Worm (Caenorhabditis elegans): ENCODE results near the gene B0416.11.

The B0416.11 gene

DNA sequence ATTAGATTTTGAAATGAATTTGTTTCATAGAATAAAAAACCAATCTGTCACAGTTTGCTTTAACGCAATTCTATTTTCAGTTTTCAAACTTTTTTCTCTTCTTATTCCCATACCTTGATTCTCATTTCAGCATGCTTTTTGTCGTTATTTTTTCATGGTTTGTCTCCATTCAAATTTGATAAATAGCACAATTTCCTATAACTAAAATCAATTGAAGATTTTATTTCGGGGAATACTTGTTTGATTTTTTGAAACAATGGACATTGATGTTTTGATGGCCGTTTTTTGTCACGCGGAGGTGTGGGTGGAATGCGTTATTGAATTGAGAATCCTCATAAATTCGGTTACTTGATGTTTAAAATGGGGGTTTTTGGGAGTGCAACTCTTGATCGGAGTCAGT is at the start of gene B0416.11:
Gene B0416.11 (minus strand): TSS at position 101 of the 400 bp plus-strand sequence.
- TF ChIP-seq unc-62 (GFP tag; optimal IDR thresholded peaks at IDR 0.05) = no peak

DNA sequence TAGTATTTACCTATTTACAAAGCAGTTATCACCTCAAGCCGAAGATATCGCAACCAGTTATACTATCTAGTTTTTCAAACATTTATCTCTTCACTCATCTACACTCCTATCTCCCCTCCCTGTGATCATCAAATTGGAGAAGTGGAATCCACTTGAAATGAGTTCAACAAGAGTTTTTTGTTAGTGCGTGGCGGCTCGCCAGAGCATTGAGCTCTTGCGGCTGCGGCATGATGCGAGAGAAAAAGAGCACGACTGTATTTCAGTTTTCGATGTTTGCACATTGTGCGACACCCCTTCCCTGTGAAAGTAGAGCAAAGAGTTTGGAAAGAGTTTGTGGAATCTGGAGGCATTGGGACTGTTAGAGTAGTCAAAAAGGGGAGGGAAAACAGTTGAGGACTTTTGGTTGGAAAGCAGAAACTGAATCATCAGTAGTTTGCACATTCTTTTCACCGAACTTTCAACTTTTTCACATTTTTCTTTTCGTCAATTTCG is 47.8 kb upstream of the B0416.11 start, which contains the start of gene T20B5.2:
Gene T20B5.2 (plus strand): TSS at position 442 of the 492 bp plus-strand sequence.
- no peak for TF ChIP-seq unc-62 (GFP tag; optimal IDR thresholded peaks at IDR 0.05)

DNA sequence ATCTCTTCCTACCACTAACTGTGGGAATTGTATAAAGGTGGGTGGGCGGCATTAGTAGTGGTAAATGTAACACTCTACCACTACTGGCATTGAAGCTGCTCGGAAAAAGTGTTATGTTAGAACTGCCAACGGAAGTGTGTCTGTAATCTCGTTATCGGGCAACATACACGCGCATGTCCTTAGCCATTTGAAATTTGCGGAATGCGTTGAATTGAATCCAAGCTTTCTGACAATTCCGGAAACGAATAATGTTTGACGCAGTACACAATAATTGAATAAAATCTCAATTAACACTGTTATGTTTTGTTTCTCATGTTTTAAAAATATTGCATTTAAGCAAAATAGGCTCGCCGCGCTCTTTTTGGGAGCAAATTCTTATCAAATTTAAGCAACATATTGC is 42.0 kb upstream of the B0416.11 start:
- TF ChIP-seq unc-62 (GFP tag; optimal IDR thresholded peaks at IDR 0.05) = no peak

DNA sequence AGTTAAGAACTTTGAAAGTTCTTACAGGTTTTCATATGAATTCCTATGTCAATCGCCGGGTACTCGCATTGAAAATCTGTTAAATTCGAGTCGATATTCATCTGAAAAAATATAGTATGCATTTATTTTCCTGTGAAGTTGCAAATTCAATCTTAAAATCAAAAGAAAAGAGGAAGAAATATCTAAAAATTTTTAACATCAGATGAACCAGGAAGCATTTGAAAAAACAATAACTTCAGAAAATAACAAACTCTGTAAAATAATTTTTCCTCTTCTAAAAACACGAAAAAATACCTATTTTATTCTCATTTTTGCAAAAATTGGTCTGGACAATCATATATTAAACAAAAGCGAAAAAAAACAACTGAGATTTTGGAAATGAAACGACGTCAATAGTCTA is 36.2 kb upstream of the B0416.11 start, which contains the start of gene npr-7:
Gene npr-7 (minus strand): TSS at position 101 of the 400 bp plus-strand sequence.
- TF ChIP-seq unc-62 (GFP tag; optimal IDR thresholded peaks at IDR 0.05) = no peak

DNA sequence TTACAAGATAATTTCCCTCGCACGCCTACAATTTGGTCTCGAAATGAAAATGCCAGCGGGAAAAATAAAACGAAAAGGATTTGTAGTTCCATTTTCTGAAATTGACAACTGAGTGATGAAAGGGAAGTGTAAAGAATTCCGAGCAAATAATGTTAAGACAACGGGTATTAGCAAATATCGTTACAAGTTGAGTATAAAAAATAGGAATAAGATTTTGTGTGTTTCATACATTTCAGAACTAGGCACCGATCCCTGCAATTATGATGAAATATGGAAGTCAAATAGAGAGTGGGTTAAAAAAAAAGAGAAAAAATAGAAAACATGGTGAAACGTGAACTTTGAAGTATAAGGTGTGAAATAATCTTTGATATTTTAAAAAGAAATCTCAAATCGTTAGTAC is 31.5 kb upstream of the B0416.11 start, which contains the start of gene ttr-38:
Gene ttr-38 (minus strand): TSS at position 101 of the 400 bp plus-strand sequence.
- TF ChIP-seq unc-62 (GFP tag; optimal IDR thresholded peaks at IDR 0.05) = no peak

DNA sequence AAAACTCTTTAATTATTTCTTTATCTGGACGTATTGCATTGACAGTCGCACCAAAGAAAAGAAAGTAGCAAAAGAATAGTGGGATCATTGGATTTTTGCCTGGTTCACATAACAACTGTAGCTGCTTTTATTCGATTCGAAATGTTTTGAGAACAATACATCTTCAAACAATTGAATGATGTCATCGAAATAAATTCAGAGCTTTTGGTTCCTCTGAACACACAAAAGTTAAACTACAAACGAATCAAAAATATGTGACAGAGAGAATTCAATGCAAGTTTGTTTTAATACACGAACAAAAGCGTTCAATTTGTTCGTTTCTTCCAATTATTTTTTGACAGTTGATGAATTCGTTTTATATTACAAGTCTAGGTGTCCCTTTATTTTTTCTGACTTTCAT is 28.3 kb upstream of the B0416.11 start, which contains the start of gene H29C22.1:
Gene H29C22.1 (minus strand): TSS at position 101 of the 400 bp plus-strand sequence.
- no peak for TF ChIP-seq unc-62 (GFP tag; optimal IDR thresholded peaks at IDR 0.05)

DNA sequence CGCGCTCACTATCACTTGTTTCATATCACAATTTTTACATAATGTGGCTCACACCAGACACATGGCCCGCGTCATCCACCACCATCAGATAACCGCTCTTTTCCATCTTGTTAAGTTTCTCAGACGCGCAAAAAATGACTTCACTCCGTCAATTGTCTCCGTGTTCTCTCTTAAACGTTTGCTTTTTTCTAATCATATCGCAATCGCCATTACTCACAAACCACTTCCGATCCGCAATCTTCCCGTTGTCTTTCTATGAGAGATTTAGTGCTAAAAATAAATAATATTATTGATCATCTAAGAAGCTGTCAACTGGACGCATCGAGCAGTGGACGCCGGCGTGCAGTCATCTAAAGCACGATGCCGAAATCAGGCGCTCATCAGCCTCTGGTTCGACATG is 20.5 kb upstream of the B0416.11 start, which contains the start of gene tmc-2:
Gene tmc-2 (plus strand): TSS at position 301 of the 400 bp plus-strand sequence.
- TF ChIP-seq unc-62 (GFP tag; optimal IDR thresholded peaks at IDR 0.05) = no peak

DNA sequence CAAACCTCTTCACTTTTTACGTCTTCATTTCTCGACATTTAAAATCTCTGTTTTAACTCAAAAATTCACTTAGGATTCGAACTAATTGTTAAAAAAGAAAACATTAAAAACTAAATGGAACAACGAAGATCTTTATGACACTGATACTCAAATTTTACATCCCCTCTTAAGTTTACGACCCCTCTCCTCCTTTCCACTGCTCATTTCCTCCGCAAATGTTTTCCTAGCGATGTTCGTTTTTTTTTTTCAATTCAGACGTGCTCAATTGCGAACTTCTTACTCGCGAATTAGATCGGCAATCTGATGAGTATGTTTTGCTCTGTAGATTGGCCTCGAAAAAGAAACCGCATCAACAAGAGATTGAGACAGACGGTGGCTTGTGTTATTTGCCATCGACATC is 19.8 kb upstream of the B0416.11 start:
- no peak for TF ChIP-seq unc-62 (GFP tag; optimal IDR thresholded peaks at IDR 0.05)

DNA sequence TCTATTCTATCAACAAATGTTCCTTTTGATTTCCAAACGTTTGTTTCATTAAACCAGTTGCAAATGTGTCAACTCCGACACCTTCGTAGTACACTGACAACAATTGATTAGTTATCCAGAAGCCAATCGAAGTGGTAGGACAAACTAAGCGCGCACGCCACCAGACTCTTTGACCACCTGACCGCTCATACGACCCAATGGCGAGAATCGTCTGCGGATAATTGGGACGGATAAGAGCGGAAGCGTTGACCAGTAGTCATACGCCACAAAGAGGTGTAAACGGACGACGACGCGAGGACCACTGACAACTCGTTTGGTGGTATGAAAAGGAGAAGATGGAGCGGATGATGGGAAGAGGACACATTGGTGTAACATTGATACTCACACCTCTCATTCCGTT is 17.5 kb upstream of the B0416.11 start:
- TF ChIP-seq unc-62 (GFP tag; optimal IDR thresholded peaks at IDR 0.05) = no peak

DNA sequence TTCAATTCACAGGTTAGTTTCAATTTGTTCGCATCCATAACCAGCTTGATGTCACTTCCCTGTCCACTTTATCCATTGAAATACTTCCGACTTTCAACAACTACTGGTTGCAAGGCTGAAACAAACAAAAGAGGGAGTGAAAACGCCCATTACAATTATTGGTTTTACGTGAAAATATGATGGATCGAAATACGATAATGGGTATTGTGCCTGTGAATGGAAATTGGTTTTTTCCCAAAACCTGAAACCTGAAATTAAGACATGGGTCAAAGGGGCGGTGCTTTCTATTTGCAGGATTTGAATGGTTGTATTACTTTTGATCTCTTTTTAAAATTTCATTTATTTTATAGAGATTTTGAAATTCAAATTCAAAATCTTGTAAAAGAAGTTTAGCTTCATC is 15.9 kb upstream of the B0416.11 start, which contains the start of gene B0416.2:
Gene B0416.2 (plus strand): TSS at position 301 of the 400 bp plus-strand sequence.
- no peak for TF ChIP-seq unc-62 (GFP tag; optimal IDR thresholded peaks at IDR 0.05)

DNA sequence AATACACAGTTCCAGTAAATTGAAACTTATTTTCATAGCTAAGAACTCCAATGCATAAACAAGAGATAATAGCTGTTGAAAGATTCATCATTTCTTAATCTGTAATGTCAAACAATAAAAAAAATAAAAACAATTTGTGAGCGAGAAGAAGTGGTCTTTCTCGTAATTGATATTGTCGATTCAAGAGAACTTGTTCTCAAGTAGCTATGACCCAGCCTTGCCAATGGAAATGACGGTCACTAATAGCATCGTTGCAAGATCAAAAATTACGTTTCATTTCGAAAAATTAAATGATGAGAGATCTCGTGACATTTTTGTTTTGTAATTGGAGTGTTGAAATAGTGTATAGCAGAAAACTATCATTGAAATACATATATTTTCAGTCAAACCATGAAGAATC is 14.9 kb upstream of the B0416.11 start, which contains the start of gene B0416.7:
Gene B0416.7 (minus strand): TSS at position 101 of the 400 bp plus-strand sequence.
- no peak for TF ChIP-seq unc-62 (GFP tag; optimal IDR thresholded peaks at IDR 0.05)

DNA sequence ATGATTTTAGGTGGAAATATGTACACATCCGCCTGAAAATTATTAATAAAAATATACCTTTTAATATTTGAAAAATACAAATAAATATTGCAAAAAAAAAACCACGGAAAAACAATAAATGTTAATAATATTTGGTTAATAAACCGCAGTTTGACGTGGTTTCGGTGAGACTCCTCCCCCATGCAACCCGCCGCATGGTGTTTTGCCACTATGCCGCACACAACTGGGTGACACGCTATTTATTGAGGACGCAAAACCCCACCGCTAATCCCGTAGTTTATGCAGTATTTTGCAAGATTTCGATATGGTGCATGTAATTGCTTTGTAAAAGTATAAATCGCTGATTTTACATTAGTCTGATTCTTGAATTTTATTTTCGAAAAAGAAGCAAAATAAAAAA is 13.7 kb upstream of the B0416.11 start, which contains the start of gene gly-13:
Gene gly-13 (minus strand): TSS at position 32 of the 400 bp plus-strand sequence.
- TF ChIP-seq unc-62 (GFP tag; optimal IDR thresholded peaks at IDR 0.05) = no peak

DNA sequence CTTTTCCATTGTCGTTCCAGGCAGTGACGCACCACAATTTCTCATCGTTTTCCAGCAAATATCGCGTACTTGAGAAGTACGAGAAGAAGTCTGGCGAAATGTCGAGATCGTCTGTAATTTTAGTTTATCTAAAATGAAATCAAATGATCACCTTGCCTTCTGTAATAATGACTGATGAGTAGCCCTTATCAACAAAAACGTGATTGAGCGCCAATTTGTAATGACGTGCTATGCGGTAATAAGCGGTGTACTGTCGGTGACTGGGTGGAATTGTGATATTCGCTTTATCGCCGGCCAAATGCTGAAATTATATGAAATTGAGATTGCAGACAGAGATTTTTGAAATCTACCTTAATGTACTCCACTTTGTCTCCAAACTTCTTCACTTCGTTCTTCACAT is 12.5 kb upstream of the B0416.11 start:
- no peak for TF ChIP-seq unc-62 (GFP tag; optimal IDR thresholded peaks at IDR 0.05)

DNA sequence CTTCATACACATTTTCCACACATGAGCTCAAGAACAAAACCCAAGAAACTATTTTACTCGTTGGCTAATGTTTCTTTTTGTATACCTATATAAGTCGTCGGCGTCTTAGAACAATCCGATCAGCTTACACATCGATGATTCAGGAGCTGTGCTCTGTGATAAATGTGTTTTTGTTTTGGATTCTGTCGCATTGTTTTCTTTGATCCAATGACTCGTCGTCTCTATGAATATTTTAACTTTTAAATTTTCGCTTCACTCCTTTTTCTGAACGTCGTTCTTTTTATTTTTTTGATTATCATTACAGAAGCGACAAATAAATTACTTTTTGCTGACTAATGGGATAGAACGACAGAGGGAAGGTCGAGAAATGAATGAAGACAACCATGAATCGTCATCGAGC is 8.4 kb upstream of the B0416.11 start, which contains the start of gene B0416.3:
Gene B0416.3 (plus strand): TSS at position 301 of the 400 bp plus-strand sequence.
- no peak for TF ChIP-seq unc-62 (GFP tag; optimal IDR thresholded peaks at IDR 0.05)

DNA sequence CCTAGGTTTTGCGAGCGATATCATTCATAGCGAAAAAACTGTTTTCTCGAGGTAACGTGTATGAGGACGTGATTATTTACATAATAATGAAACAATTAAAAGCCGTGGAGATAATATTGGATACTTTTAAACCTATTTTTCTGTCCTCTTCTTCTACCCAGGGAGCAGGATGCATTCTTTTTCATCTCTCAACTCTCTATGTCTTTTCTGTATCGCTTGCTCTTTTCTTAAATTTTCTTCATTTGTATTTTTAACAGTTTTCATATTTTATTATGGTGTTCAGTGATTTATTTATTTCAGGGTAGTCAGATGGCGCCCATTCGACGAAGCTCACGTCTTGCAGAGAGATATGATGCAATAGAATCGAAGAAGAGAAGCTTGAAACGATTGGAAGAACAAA is 4.3 kb downstream of the B0416.11 start, which contains the start of gene B0416.4:
Gene B0416.4 (plus strand): TSS at position 301 of the 400 bp plus-strand sequence.
- TF ChIP-seq unc-62 (GFP tag; optimal IDR thresholded peaks at IDR 0.05) = no peak

DNA sequence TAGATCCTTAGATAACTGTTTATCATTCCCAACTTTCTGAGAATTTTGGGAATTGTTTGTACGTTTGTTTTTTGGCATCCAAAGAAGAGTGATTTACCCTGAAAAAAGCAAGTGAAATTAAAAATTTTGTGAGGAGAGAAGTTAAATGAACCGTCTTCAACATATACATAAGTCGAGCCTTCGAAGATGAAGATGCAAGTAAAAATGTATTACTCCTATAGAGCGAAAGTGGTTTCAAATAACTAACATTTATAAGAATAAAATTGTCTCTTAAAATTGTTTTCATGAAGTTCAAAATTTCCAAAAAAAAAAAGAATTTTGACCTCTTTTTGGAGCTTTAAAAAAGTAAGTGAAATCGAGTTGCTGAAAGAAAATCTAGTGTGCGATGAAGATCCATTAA is 8.4 kb downstream of the B0416.11 start, which contains the start of gene B0416.10:
Gene B0416.10 (minus strand): TSS at position 101 of the 400 bp plus-strand sequence.
- no peak for TF ChIP-seq unc-62 (GFP tag; optimal IDR thresholded peaks at IDR 0.05)

DNA sequence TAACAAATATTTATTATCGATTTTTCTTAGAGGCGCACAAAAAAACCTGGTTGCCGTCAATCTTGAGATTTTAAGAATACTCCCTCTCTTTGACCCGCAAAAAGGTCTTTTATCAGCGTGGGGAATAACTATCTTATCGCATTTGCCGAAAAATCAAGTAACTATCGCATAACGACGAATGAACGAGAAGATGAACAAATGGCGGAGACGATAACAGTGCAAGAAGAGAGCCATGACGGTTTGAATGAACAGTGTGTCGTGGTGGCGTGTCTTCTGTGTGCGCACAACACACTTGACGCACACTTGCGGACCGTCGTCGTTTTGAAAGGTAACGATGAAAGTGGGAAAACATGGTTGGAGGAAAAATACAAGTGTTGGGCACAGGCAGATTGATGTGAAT is 11.0 kb downstream of the B0416.11 start:
- no peak for TF ChIP-seq unc-62 (GFP tag; optimal IDR thresholded peaks at IDR 0.05)
